Fruit fly (Drosophila melanogaster): ENCODE results near the gene CG17834.
A peak's percentile ranks its signal among the peaks of the same experiment; 100 is the strongest.

Gene CG17834

DNA sequence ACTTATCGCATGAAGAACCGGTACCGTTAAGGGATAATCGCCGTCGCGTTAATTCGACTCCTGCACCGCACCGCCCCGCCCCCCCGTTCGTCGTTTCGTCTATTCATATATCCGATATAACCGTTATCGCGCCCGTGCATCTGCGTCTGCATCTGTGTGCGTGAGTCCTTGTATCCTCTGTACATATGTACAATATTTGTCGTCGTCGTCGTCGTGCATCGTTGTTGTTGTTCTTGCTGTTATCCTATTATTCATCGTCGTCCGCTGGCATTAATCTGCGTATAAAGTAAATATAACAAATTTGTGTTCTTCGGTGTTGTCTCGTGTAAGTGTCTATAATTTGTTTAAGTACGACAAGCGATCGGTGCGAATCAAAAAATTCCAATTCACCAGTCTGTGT lies 15.7 kb downstream of the CG17834 start (continued):
- TF ChIP-seq Neu2 (GFP tag; optimal IDR thresholded peaks at IDR 0.05; ENCODE audit: borderline replicate concordance) (no peak), chm (GFP tag; IDR thresholded peaks at IDR 0.05) (peak; percentile 45; the same call in 1 of the 2 replicates), crol (GFP tag; IDR thresholded peaks at IDR 0.05) (peak; percentile 51; the same call in 1 of the 2 replicates), hbn (GFP tag; IDR thresholded peaks at IDR 0.05; ENCODE audit: partially characterized antibody) (no peak), ranshi (GFP tag; IDR thresholded peaks at IDR 0.05) (no peak), Jarid2 (GFP tag; optimal IDR thresholded peaks at IDR 0.05) (no peak), Deaf1 (tag; optimal IDR thresholded peaks at IDR 0.05) (no peak), Dek (tag; optimal IDR thresholded peaks at IDR 0.05) (no peak), CG12155 (GFP tag; optimal IDR thresholded peaks at IDR 0.05) (no peak), fd102C (GFP tag; optimal IDR thresholded peaks at IDR 0.05) (no peak), ind (GFP tag; optimal IDR thresholded peaks at IDR 0.05) (no peak), cg (GFP tag; optimal IDR thresholded peaks at IDR 0.05) (peak; percentile 28), sisA (GFP tag; IDR thresholded peaks at IDR 0.05) (no peak), CG30403 (GFP tag; optimal IDR thresholded peaks at IDR 0.05) (no peak), CG3281 (GFP tag; optimal IDR thresholded peaks at IDR 0.05) (no peak)

DNA sequence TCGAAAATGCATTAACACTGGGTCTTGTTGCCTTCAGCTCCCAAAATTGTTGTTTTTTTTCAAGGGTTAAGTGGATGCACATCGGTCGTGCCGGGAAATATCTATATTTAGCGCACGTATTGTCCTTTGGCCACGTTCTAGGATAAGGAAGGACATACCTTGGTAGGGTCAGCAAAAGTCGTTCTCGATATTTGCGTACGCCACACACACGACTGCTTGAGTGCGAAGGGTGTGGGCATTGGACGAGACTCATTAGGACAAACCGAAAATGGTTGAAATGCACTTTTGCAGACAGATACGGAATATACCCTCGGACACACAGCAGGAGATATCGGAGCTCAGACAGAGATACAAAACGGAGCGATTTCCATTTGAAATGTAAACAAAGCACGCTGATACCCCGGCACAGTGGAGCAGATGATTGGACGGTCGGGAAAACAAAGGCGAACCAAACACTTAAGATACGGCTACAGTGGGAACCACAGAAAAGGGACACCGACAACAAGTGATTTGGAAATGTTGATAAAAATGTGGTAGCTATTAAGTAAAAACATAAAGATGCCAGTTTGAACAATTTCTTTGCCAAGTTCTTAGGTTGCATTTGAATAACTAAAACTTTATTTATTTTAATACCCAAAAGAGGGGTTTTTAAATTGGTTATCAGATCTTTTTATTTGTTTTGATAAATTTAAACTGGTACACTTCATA lies 16.6 kb downstream of the CG17834 start:
- no peak for TF ChIP-seq Hr51 (GFP tag; optimal IDR thresholded peaks at IDR 0.05)
- no peak for TF ChIP-seq nerfin-2 (GFP tag; IDR thresholded peaks at IDR 0.05; ENCODE audit: partially characterized antibody)
- no peak for TF ChIP-seq Side (GFP tag; optimal IDR thresholded peaks at IDR 0.05)
- peak; percentile 40 for TF ChIP-seq CG17829 (tag; optimal IDR thresholded peaks at IDR 0.05)
- no peak for TF ChIP-seq cad (GFP tag; optimal IDR thresholded peaks at IDR 0.05)
- TF ChIP-seq CG10267 (tag; optimal IDR thresholded peaks at IDR 0.05) = no peak
- TF ChIP-seq cg (GFP tag; optimal IDR thresholded peaks at IDR 0.05) = no peak
- TF ChIP-seq CG10565 (GFP tag; optimal IDR thresholded peaks at IDR 0.05) = no peak
- no peak for TF ChIP-seq esg (GFP tag; conservative IDR thresholded peaks at IDR 0.05)
- peak in 1 of 3 experiments; percentile 9 for TF ChIP-seq lola (GFP tag; optimal IDR thresholded peaks at IDR 0.05)
- no peak for TF ChIP-seq CG9817 (tag; optimal IDR thresholded peaks at IDR 0.05)
- TF ChIP-seq jumu (GFP tag; optimal IDR thresholded peaks at IDR 0.05) = no peak
- no peak for TF ChIP-seq zf30C (GFP tag; optimal IDR thresholded peaks at IDR 0.05)
- no peak for TF ChIP-seq Abd-B (GFP tag; optimal IDR thresholded peaks at IDR 0.05)
- TF ChIP-seq Taf1 (GFP tag; IDR thresholded peaks at IDR 0.05) = no peak
- TF ChIP-seq pzg (GFP tag; optimal IDR thresholded peaks at IDR 0.05) = no peak
- TF ChIP-seq sens (GFP tag) = peak; percentile 77
- TF ChIP-seq CG10147 (GFP tag; optimal IDR thresholded peaks at IDR 0.05) = no peak
- TF ChIP-seq CG4282 (GFP tag; optimal IDR thresholded peaks at IDR 0.05) = peak; percentile 49
- peak; percentile 3 for TF ChIP-seq CG11504 (tag; optimal IDR thresholded peaks at IDR 0.05)
- TF ChIP-seq da (GFP tag; optimal IDR thresholded peaks at IDR 0.05) = no peak
- TF ChIP-seq ATbp (GFP tag; optimal IDR thresholded peaks at IDR 0.05) = no peak
- TF ChIP-seq CG2712 (tag; optimal IDR thresholded peaks at IDR 0.05) = peak; percentile 15
- no peak for TF ChIP-seq amos (GFP tag; IDR thresholded peaks at IDR 0.05; ENCODE audit: partially characterized antibody)
- TF ChIP-seq CG10462 (GFP tag; optimal IDR thresholded peaks at IDR 0.05) = no peak
- TF ChIP-seq trem (tag; optimal IDR thresholded peaks at IDR 0.05) = no peak
- peak; percentile 24; the same call in 1 of the 2 replicates for TF ChIP-seq vvl (GFP tag; IDR thresholded peaks at IDR 0.05)
- TF ChIP-seq knrl (GFP tag; IDR thresholded peaks at IDR 0.05; ENCODE audit: partially characterized antibody) = no peak
- TF ChIP-seq CG6175 (GFP tag; IDR thresholded peaks at IDR 0.05) = no peak
- TF ChIP-seq CG3065 (GFP tag; optimal IDR thresholded peaks at IDR 0.05) = no peak
- TF ChIP-seq CG6654 (GFP tag; optimal IDR thresholded peaks at IDR 0.05) = no peak
- TF ChIP-seq CG12942 (GFP tag; optimal IDR thresholded peaks at IDR 0.05) = no peak
- peak; percentile 6 for TF ChIP-seq Sox102F (GFP tag; optimal IDR thresholded peaks at IDR 0.05)
- TF ChIP-seq CG8290 (GFP tag; optimal IDR thresholded peaks at IDR 0.05) = no peak
- TF ChIP-seq CG8290 (tag; optimal IDR thresholded peaks at IDR 0.05) = no peak
- TF ChIP-seq CG30403 (GFP tag; optimal IDR thresholded peaks at IDR 0.05) = no peak
